Worm (Caenorhabditis elegans) whole organism, L3 larva: ENCODE results near the gene nas-15.
A peak's percentile ranks its signal among the peaks of the same experiment; 100 is the strongest.

Source experiments
- egl-27 ChIP-seq: sonication (generic microtip); optimal IDR thresholded peaks from 4 replicates; lab custom pipeline; 2017; ENCODE audit warnings: missing biosample characterization, missing genetic modification reagents, missing genetic modification characterization
- elt-1 ChIP-seq: fragments of 150-350 bp; optimal IDR thresholded peaks from 2 replicates; lab custom pipeline; 2014; ENCODE audit warnings: missing biosample characterization, missing genetic modification characterization
- elt-2 ChIP-seq: sonication (generic microtip); optimal IDR thresholded peaks from 2 replicates; lab custom pipeline; 2016; ENCODE audit warnings: missing genetic modification reagents, mild to moderate bottlenecking, missing genetic modification characterization, missing compliant biosample characterization
- fos-1 ChIP-seq: fragments of 150-350 bp; optimal IDR thresholded peaks from 2 replicates; lab custom pipeline; 2014; ENCODE audit warnings: missing biosample characterization, missing genetic modification characterization
- mdl-1 ChIP-seq: fragments of 150-350 bp; optimal IDR thresholded peaks from 2 replicates; lab custom pipeline; 2014; ENCODE audit warnings: missing biosample characterization, missing genetic modification characterization
- nhr-237 ChIP-seq: fragments of 150-350 bp; optimal IDR thresholded peaks from 2 replicates; lab custom pipeline; 2014; ENCODE audit warnings: missing biosample characterization, missing genetic modification characterization
- nhr-25 ChIP-seq: sonication (generic microtip); optimal IDR thresholded peaks from 2 replicates; lab custom pipeline; 2017; ENCODE audit warnings: missing biosample characterization, missing genetic modification characterization
- nhr-77 ChIP-seq: fragments of 150-350 bp; optimal IDR thresholded peaks from 2 replicates; lab custom pipeline; 2014; ENCODE audit warnings: missing biosample characterization, missing genetic modification characterization
- zag-1 ChIP-seq: fragments of 150-350 bp; optimal IDR thresholded peaks from 2 replicates; lab custom pipeline; 2014; ENCODE audit warnings: missing biosample characterization, missing genetic modification characterization
- ztf-11 ChIP-seq: fragments of 150-350 bp; optimal IDR thresholded peaks from 2 replicates; lab custom pipeline; 2014; ENCODE audit warnings: missing biosample characterization, missing genetic modification characterization

DNA sequence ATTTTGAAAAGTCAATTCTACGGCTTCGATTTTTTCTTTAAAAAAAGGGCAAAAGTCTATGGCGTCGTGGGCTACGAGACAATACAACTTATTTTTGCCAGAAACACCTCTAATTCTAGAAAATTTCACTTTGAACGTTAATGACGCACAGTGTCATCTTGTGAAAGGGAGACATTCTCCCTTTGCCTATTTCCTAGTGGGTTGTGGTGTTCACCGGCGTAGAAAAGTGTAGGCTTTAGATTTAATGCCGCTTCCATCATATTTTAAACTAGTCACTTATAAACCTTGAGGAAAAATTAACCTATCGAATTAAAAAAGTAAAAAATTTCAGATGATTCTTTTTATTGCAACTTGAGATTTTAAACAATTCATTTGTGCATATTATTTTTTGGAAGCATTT, 7.8 kb downstream of the nas-15 start:
- TF ChIP-seq elt-2 (tag; lab: Kevin White, UChicago) = no peak
- no peak for TF ChIP-seq nhr-237 (tag; lab: Kevin White, UChicago)
- TF ChIP-seq nhr-77 = peak; percentile 11
- TF ChIP-seq fos-1 (tag; lab: Kevin White, UChicago) = no peak
- TF ChIP-seq elt-1 (tag; lab: Kevin White, UChicago) = no peak
- TF ChIP-seq mdl-1 (tag; lab: Kevin White, UChicago) = no peak
- no peak for TF ChIP-seq nhr-25 (tag; lab: Kevin White, UChicago)
- TF ChIP-seq egl-27 = no peak
- TF ChIP-seq zag-1 (tag; lab: Kevin White, UChicago) = no peak
- no peak for TF ChIP-seq ztf-11 (tag; lab: Kevin White, UChicago)
